Worm (Caenorhabditis elegans): ENCODE data around the gene ZC513.14.

ce11 chrV:8025259-8025658 is 10.6 kb downstream of the ZC513.14 start:
- TF ChIP-seq dmd-4 (tag; optimal IDR thresholded peaks at IDR 0.05) = no peak
- TF ChIP-seq ama-1 (optimal IDR thresholded peaks at IDR 0.05) = no peak
- no peak for TF ChIP-seq lsy-2 (tag; optimal IDR thresholded peaks at IDR 0.05)
- TF ChIP-seq unc-62 (GFP tag; optimal IDR thresholded peaks at IDR 0.05) = no peak
- no peak for TF ChIP-seq nhr-237 (tag; optimal IDR thresholded peaks at IDR 0.05)
- no peak for TF ChIP-seq nhr-10 (tag; optimal IDR thresholded peaks at IDR 0.05)
- no peak for TF ChIP-seq nhr-12 (tag; optimal IDR thresholded peaks at IDR 0.05)
- TF ChIP-seq egl-27 (tag; optimal IDR thresholded peaks at IDR 0.05) = no peak
- TF ChIP-seq ZK546.5 (tag; optimal IDR thresholded peaks at IDR 0.05) = no peak
